Fruit fly (Drosophila melanogaster): ENCODE data around the gene GluRS-m.
A peak's percentile ranks its signal among the peaks of the same experiment; 100 is the strongest.

The GluRS-m gene

DNA sequence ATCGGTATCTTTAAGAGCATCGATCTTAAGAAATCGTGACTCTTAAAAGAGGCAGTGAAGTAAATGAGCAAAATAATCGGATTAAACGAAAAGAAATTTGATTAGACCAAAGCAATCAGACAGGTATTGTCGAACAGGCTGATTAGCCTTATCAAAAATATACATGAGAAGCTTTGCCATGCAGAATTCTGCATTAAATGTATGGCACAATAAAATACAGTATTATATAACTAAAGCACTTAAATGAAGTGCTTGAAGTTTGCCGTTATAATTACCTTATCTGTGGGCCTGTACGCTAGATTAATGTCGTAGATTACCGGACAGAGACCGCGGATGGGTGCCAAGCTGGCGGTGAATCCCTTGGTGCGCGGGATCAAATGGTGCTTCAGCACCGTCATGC is 33.9 kb downstream of the GluRS-m start:
- TF ChIP-seq YL-1 (GFP tag; optimal IDR thresholded peaks at IDR 0.05) (no peak), CG2889 (GFP tag; IDR thresholded peaks at IDR 0.05) (no peak), lov (optimal IDR thresholded peaks at IDR 0.05) (no peak), lov (GFP tag; IDR thresholded peaks at IDR 0.05) (no peak), CG34422 (GFP tag; IDR thresholded peaks at IDR 0.05) (no peak), chinmo (GFP tag; IDR thresholded peaks at IDR 0.05; ENCODE audit: partially characterized antibody) (0 out of 4 replicates have a peak, but pooled peaks have one; percentile 30), pzg (GFP tag; optimal IDR thresholded peaks at IDR 0.05) (no peak), exex (tag; optimal IDR thresholded peaks at IDR 0.05) (peak; percentile 79), kah (GFP tag; optimal IDR thresholded peaks at IDR 0.05) (no peak), Pdp1 (GFP tag; optimal IDR thresholded peaks at IDR 0.05) (peak in 1 of 2 experiments; percentile 87), ftz-f1 (GFP tag; optimal IDR thresholded peaks at IDR 0.05) (no peak), BEAF-32 (GFP tag; optimal IDR thresholded peaks at IDR 0.05) (no peak), grn (GFP tag; optimal IDR thresholded peaks at IDR 0.05) (peak; percentile 20), pb (GFP tag; optimal IDR thresholded peaks at IDR 0.05) (no peak), az2 (GFP tag; optimal IDR thresholded peaks at IDR 0.05) (no peak)

DNA sequence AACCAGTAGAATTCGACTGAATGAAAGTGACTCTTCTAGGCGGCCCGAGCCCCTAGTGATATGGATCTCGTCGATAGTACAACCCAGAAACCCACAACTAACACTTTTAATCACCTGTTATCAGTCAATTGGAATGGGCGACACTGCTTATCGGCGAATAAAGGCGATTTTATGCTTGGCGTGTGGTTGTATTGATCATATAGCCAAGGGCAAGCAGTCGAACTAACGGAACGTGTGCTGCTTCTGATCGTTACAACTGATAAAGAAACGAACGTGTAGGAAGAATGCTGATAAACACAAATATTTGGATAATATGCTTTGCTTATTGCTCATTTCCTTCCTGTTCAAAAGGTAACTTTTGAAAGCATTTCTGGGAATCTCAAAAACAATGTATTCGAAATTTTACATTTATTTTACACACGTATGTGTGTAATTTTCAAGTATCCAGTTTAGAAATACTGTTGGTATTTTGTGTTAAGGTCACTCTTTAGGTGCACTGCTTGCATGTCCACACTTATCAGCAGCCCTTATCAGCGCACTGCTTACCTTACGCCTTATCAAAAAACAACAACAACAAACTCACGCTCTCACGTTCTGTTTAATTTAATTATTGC is 35.7 kb downstream of the GluRS-m start, which contains the start of gene Agpat4:
Agpat4 (minus strand) TSS at position 387 of the 614 bp plus-strand sequence.
- TF ChIP-seq Opbp (GFP tag; IDR thresholded peaks at IDR 0.05; ENCODE audit: partially characterized antibody) (peak; percentile 35; the same call in 1 of the 3 replicates), NC2α (GFP tag; optimal IDR thresholded peaks at IDR 0.05) (no peak), HLHmδ (GFP tag; optimal IDR thresholded peaks at IDR 0.05) (no peak), Atf6 (GFP tag; IDR thresholded peaks at IDR 0.05) (0 out of 2 replicates have a peak, but pooled peaks have one; percentile 6), CG1792 (GFP tag; optimal IDR thresholded peaks at IDR 0.05) (no peak), CG11093 (GFP tag; IDR thresholded peaks at IDR 0.05) (no peak), CG15011 (GFP tag; optimal IDR thresholded peaks at IDR 0.05) (no peak), Hr78 (GFP tag; optimal IDR thresholded peaks at IDR 0.05) (no peak), CG31224 (GFP tag; IDR thresholded peaks at IDR 0.05) (no peak), ewg (GFP tag; optimal IDR thresholded peaks at IDR 0.05) (no peak), CG7963 (GFP tag; IDR thresholded peaks at IDR 0.05; ENCODE audit: partially characterized antibody) (no peak), HLH4C (GFP tag; IDR thresholded peaks at IDR 0.05; ENCODE audit: partially characterized antibody) (peak; percentile 55; the same call in 1 of the 3 replicates), CG3065 (GFP tag; optimal IDR thresholded peaks at IDR 0.05) (peak; percentile 1), CG6791 (GFP tag; IDR thresholded peaks at IDR 0.05; ENCODE audit: partially characterized antibody) (no peak), CG17385 (GFP tag; optimal IDR thresholded peaks at IDR 0.05) (no peak), h (optimal IDR thresholded peaks at IDR 0.05) (no peak), YL-1 (GFP tag; optimal IDR thresholded peaks at IDR 0.05) (no peak), Eip74EF (GFP tag; optimal IDR thresholded peaks at IDR 0.05) (peak in 1 of 2 experiments; percentile 81), cg (GFP tag; optimal IDR thresholded peaks at IDR 0.05) (peak; percentile 64), gt (GFP tag; IDR thresholded peaks at IDR 0.05) (no peak), Trl (optimal IDR thresholded peaks at IDR 0.05) (no peak), Trl (GFP tag; optimal IDR thresholded peaks at IDR 0.05) (no peak), Camta (GFP tag; optimal IDR thresholded peaks at IDR 0.05) (no peak), Tbp (GFP tag; optimal IDR thresholded peaks at IDR 0.05) (no peak), vfl (GFP tag; optimal IDR thresholded peaks at IDR 0.05) (no peak), CG4282 (GFP tag; optimal IDR thresholded peaks at IDR 0.05) (no peak), CG3281 (GFP tag; optimal IDR thresholded peaks at IDR 0.05) (no peak), CG17612 (GFP tag; IDR thresholded peaks at IDR 0.05) (no peak), CG11695 (GFP tag; IDR thresholded peaks at IDR 0.05) (no peak), CG14441 (GFP tag; IDR thresholded peaks at IDR 0.05) (no peak), sug (tag; optimal IDR thresholded peaks at IDR 0.05) (peak; percentile 99), MESR4 (GFP tag; optimal IDR thresholded peaks at IDR 0.05) (no peak), caup (GFP tag; optimal IDR thresholded peaks at IDR 0.05; ENCODE audit: severe bottlenecking) (peak; percentile 2), ftz-f1 (GFP tag; optimal IDR thresholded peaks at IDR 0.05) (peak; percentile 42), Xrp1 (GFP tag; IDR thresholded peaks at IDR 0.05) (no peak), Ets97D (GFP tag; optimal IDR thresholded peaks at IDR 0.05) (peak; percentile 46)

All from whole organism, embryonic.